Worm (Caenorhabditis elegans): ENCODE measurements around the gene C10A4.7.

ce11 chrX:7397935-7398334, 17.4 kb downstream of the C10A4.7 start, which contains the start of gene C10A4.13:
- TF ChIP-seq snu-23 (GFP tag; optimal IDR thresholded peaks at IDR 0.05) (no peak), blmp-1 (tag; optimal IDR thresholded peaks at IDR 0.05) (no peak), nhr-28 (tag; optimal IDR thresholded peaks at IDR 0.05) (no peak), C04F5.9 (tag; optimal IDR thresholded peaks at IDR 0.05) (no peak)

Data from whole organism, L1 larva.